Fruit fly (Drosophila melanogaster) whole organism, embryonic: ENCODE results near the gene plum.

Experiments
- B-H2 ChIP-seq: fragments of 200-800 bp; sonication (Bioruptor generic); optimal IDR thresholded peaks from 2 replicates; lab custom pipeline; 2018; ENCODE audit warnings: missing biosample characterization, mild to moderate bottlenecking, missing genetic modification characterization
- CG11093 ChIP-seq: fragments of 200-800 bp; sonication (Bioruptor generic); IDR thresholded peaks from 3 replicates; pipeline ENCODE4 v1.3.6; 2022; ENCODE audit warnings: missing biosample characterization, missing genetic modification characterization
- CG12299 ChIP-seq: fragments of 200-800 bp; sonication (Bioruptor generic); optimal IDR thresholded peaks from 2 replicates; lab custom pipeline; 2018; ENCODE audit warnings: missing biosample characterization, mild to moderate bottlenecking, missing genetic modification characterization
- CG13123 ChIP-seq: fragments of 200-800 bp; sonication (Bioruptor generic); optimal IDR thresholded peaks from 2 replicates; lab custom pipeline; 2016; ENCODE audit warnings: missing biosample characterization, missing genetic modification characterization
- CG13775 ChIP-seq: fragments of 200-800 bp; sonication (Bioruptor generic); optimal IDR thresholded peaks from 3 replicates; lab custom pipeline; 2017; ENCODE audit warnings: missing biosample characterization, mild to moderate bottlenecking, missing genetic modification characterization
- CG15696 ChIP-seq: fragments of 200-800 bp; sonication (Bioruptor generic); optimal IDR thresholded peaks from 2 replicates; lab custom pipeline; 2019; ENCODE audit warnings: missing biosample characterization, mild to moderate bottlenecking, missing genetic modification characterization, moderate library complexity
- CG17802 ChIP-seq: fragments of 200-800 bp; sonication (Bioruptor generic); optimal IDR thresholded peaks from 2 replicates; lab custom pipeline; 2018; ENCODE audit warnings: missing biosample characterization, mild to moderate bottlenecking, missing genetic modification characterization, moderate library complexity
- CG17829 ChIP-seq: fragments of 200-800 bp; optimal IDR thresholded peaks from 2 replicates; lab custom pipeline; 2019; ENCODE audit warnings: missing biosample characterization, mild to moderate bottlenecking, missing genetic modification characterization, moderate library complexity
- CG2202 ChIP-seq: fragments of 200-800 bp; sonication (Bioruptor generic); optimal IDR thresholded peaks from 2 replicates; lab custom pipeline; 2018; ENCODE audit warnings: missing biosample characterization, mild to moderate bottlenecking, missing genetic modification characterization
- CG2678 ChIP-seq: fragments of 200-800 bp; sonication (Bioruptor generic); optimal IDR thresholded peaks from 3 replicates; lab custom pipeline; 2019; ENCODE audit warnings: missing biosample characterization, mild to moderate bottlenecking, missing genetic modification characterization, moderate library complexity
- CG30020 ChIP-seq: fragments of 200-800 bp; optimal IDR thresholded peaks from 2 replicates; lab custom pipeline; 2019; ENCODE audit warnings: missing biosample characterization, mild to moderate bottlenecking, missing genetic modification characterization, moderate library complexity
- CG31388 ChIP-seq: fragments of 200-800 bp; sonication (Bioruptor generic); optimal IDR thresholded peaks from 2 replicates; lab custom pipeline; 2016; ENCODE audit warnings: missing biosample characterization, missing genetic modification characterization
- CG3281 ChIP-seq: fragments of 200-800 bp; sonication (Bioruptor generic); optimal IDR thresholded peaks from 3 replicates; lab custom pipeline; 2017; ENCODE audit warnings: missing biosample characterization, mild to moderate bottlenecking, missing genetic modification characterization
- CG34224 ChIP-seq: fragments of 200-800 bp; sonication (Bioruptor generic); IDR thresholded peaks from 3 replicates; pipeline ENCODE4 v1.3.6; 2022; ENCODE audit warnings: missing biosample characterization, missing genetic modification characterization; ENCODE audit not compliant: partially characterized antibody
- CG3995 ChIP-seq: fragments of 200-800 bp; sonication (Bioruptor generic); optimal IDR thresholded peaks from 3 replicates; lab custom pipeline; 2016; ENCODE audit warnings: missing biosample characterization, missing genetic modification characterization
- CG4404 ChIP-seq: fragments of 200-800 bp; sonication (Bioruptor generic); IDR thresholded peaks from 2 replicates; pipeline ENCODE4 v1.3.6; 2022; ENCODE audit warnings: missing biosample characterization, missing genetic modification characterization
- CG7271 ChIP-seq: fragments of 200-800 bp; sonication (Bioruptor generic); optimal IDR thresholded peaks from 2 replicates; lab custom pipeline; 2018; ENCODE audit warnings: missing biosample characterization, mild to moderate bottlenecking, missing genetic modification characterization, moderate library complexity
- CG7556 ChIP-seq: fragments of 200-800 bp; sonication (Bioruptor generic); optimal IDR thresholded peaks from 2 replicates; lab custom pipeline; 2017; ENCODE audit warnings: missing biosample characterization, mild to moderate bottlenecking, missing genetic modification characterization
- CG8281 ChIP-seq: fragments of 200-800 bp; sonication (Bioruptor generic); optimal IDR thresholded peaks from 2 replicates; lab custom pipeline; 2018; ENCODE audit warnings: missing biosample characterization, mild to moderate bottlenecking, missing genetic modification characterization, moderate library complexity
- CG9817 ChIP-seq: fragments of 200-800 bp; sonication (Bioruptor generic); optimal IDR thresholded peaks from 2 replicates; lab custom pipeline; 2018; ENCODE audit warnings: missing biosample characterization, mild to moderate bottlenecking, missing genetic modification characterization, moderate library complexity
- CG9932 ChIP-seq: fragments of 200-800 bp; sonication (Bioruptor generic); IDR thresholded peaks from 2 replicates; pipeline ENCODE4 v1.3.6; 2022; ENCODE audit warnings: missing biosample characterization, missing genetic modification characterization
- Deaf1 ChIP-seq: fragments of 200-800 bp; optimal IDR thresholded peaks from 3 replicates; lab custom pipeline; 2019; ENCODE audit warnings: missing biosample characterization, mild to moderate bottlenecking, missing genetic modification characterization, moderate library complexity
- Hand ChIP-seq: fragments of 200-800 bp; sonication (Bioruptor generic); optimal IDR thresholded peaks from 2 replicates; lab custom pipeline; 2017; ENCODE audit warnings: mild to moderate bottlenecking, missing biosample characterization, missing genetic modification reagents, missing genetic modification characterization
- Hmr ChIP-seq: fragments of 200-800 bp; sonication (Bioruptor generic); optimal IDR thresholded peaks from 3 replicates; lab custom pipeline; 2017; ENCODE audit warnings: mild to moderate bottlenecking, missing biosample characterization, missing genetic modification reagents, missing genetic modification characterization
- Hr39 ChIP-seq: fragments of >200 bp; optimal IDR thresholded peaks from 2 replicates; lab custom pipeline; 2017
- Mes4 ChIP-seq: fragments of 200-800 bp; sonication (Bioruptor generic); optimal IDR thresholded peaks from 2 replicates; lab custom pipeline; 2016; ENCODE audit warnings: missing biosample characterization, missing genetic modification characterization
- Ssrp ChIP-seq: fragments of 200-800 bp; sonication (Bioruptor generic); optimal IDR thresholded peaks from 2 replicates; lab custom pipeline; 2018; ENCODE audit warnings: missing biosample characterization, mild to moderate bottlenecking, missing genetic modification characterization, moderate library complexity
- Xrp1 ChIP-seq: fragments of 200-800 bp; sonication (Bioruptor generic); IDR thresholded peaks from 2 replicates; pipeline ENCODE4 v1.3.6; 2022; ENCODE audit warnings: missing biosample characterization, missing genetic modification characterization
- al ChIP-seq: fragments of 200-800 bp; sonication (Bioruptor generic); IDR thresholded peaks from 2 replicates; pipeline ENCODE4 v1.3.6; 2022; ENCODE audit warnings: missing biosample characterization, missing genetic modification characterization
- amos ChIP-seq: fragments of 200-800 bp; sonication (Bioruptor generic); IDR thresholded peaks from 2 replicates; pipeline ENCODE4 v1.3.6; 2022; ENCODE audit warnings: missing biosample characterization, missing genetic modification characterization; ENCODE audit not compliant: partially characterized antibody
- ato ChIP-seq: fragments of 200-800 bp; sonication (Bioruptor generic); IDR thresholded peaks from 2 replicates; pipeline ENCODE4 v1.3.6; 2022; ENCODE audit warnings: missing biosample characterization, missing genetic modification characterization; ENCODE audit not compliant: partially characterized antibody
- croc ChIP-seq: fragments of 200-800 bp; sonication (Bioruptor generic); conservative IDR thresholded peaks from 3 replicates; pipeline ENCODE4 v1.3.6; 2022; ENCODE audit warnings: missing biosample characterization, missing genetic modification characterization
- dpn ChIP-seq, 2 experiments: fragments of 200-800 bp; sonication (Bioruptor generic); optimal IDR thresholded peaks; 3 replicates each; lab custom pipeline; 2016; ENCODE audit warnings: missing biosample characterization in 2 of 2, missing genetic modification characterization in 2 of 2
- emc ChIP-seq: fragments of 200-800 bp; sonication (Bioruptor generic); optimal IDR thresholded peaks from 2 replicates; lab custom pipeline; 2016; ENCODE audit warnings: missing biosample characterization, missing genetic modification characterization
- ewg ChIP-seq: fragments of 200-800 bp; sonication (Bioruptor generic); optimal IDR thresholded peaks from 3 replicates; lab custom pipeline; 2017; ENCODE audit warnings: mild to moderate bottlenecking, missing biosample characterization, missing genetic modification reagents, missing genetic modification characterization
- ftz-f1 ChIP-seq: fragments of 200-800 bp; sonication (Bioruptor generic); optimal IDR thresholded peaks from 2 replicates; lab custom pipeline; 2016; ENCODE audit warnings: missing biosample characterization, missing genetic modification characterization
- grau ChIP-seq: fragments of 200-800 bp; optimal IDR thresholded peaks from 3 replicates; lab custom pipeline; 2019; ENCODE audit warnings: missing biosample characterization, mild to moderate bottlenecking, missing genetic modification characterization, moderate library complexity
- jigr1 ChIP-seq: fragments of 200-800 bp; sonication (Bioruptor generic); IDR thresholded peaks from 3 replicates; pipeline ENCODE4 v1.3.6; 2022; ENCODE audit warnings: missing biosample characterization, missing genetic modification characterization
- mld ChIP-seq: fragments of 200-800 bp; sonication (Bioruptor generic); IDR thresholded peaks from 3 replicates; pipeline ENCODE4 v1.3.6; 2022; ENCODE audit warnings: missing biosample characterization, missing genetic modification characterization; ENCODE audit not compliant: partially characterized antibody
- nerfin-2 ChIP-seq: fragments of 200-800 bp; sonication (Bioruptor generic); IDR thresholded peaks from 2 replicates; pipeline ENCODE4 v1.3.6; 2022; ENCODE audit warnings: missing biosample characterization, missing genetic modification characterization; ENCODE audit not compliant: partially characterized antibody
- oc ChIP-seq: fragments of 200-800 bp; sonication (Bioruptor generic); optimal IDR thresholded peaks from 2 replicates; lab custom pipeline; 2018; ENCODE audit warnings: missing biosample characterization, mild to moderate bottlenecking, missing genetic modification characterization, moderate library complexity
- odd ChIP-seq: fragments of 200-800 bp; sonication (Bioruptor generic); optimal IDR thresholded peaks from 2 replicates; lab custom pipeline; 2017; ENCODE audit warnings: missing biosample characterization, mild to moderate bottlenecking, missing genetic modification characterization
- pb ChIP-seq: fragments of 200-800 bp; sonication (Bioruptor generic); optimal IDR thresholded peaks from 3 replicates; lab custom pipeline; 2016; ENCODE audit warnings: missing biosample characterization, missing genetic modification characterization
- phol ChIP-seq: fragments of 200-800 bp; sonication (Bioruptor generic); optimal IDR thresholded peaks from 3 replicates; lab custom pipeline; 2018; ENCODE audit warnings: missing biosample characterization, mild to moderate bottlenecking, missing genetic modification characterization, moderate library complexity
- run ChIP-seq: fragments of 200-800 bp; sonication (Bioruptor generic); optimal IDR thresholded peaks from 3 replicates; lab custom pipeline; 2018; ENCODE audit warnings: missing biosample characterization, mild to moderate bottlenecking, missing genetic modification characterization
- sqz ChIP-seq: fragments of 200-800 bp; sonication (Bioruptor generic); optimal IDR thresholded peaks from 3 replicates; lab custom pipeline; 2018; ENCODE audit warnings: missing biosample characterization, mild to moderate bottlenecking, missing genetic modification characterization
- tap ChIP-seq: fragments of 200-800 bp; optimal IDR thresholded peaks from 3 replicates; lab custom pipeline; 2019; ENCODE audit warnings: missing biosample characterization, mild to moderate bottlenecking, missing genetic modification characterization, moderate library complexity
- trh ChIP-seq: fragments of 200-800 bp; sonication (Bioruptor generic); optimal IDR thresholded peaks from 2 replicates; lab custom pipeline; 2016; ENCODE audit warnings: missing biosample characterization, missing genetic modification characterization
- tup ChIP-seq: fragments of 200-800 bp; sonication (Bioruptor generic); optimal IDR thresholded peaks from 2 replicates; lab custom pipeline; 2016; ENCODE audit warnings: missing biosample characterization, mild to moderate bottlenecking, missing genetic modification characterization, moderate library complexity
- twi ChIP-seq: fragments of 200-800 bp; optimal IDR thresholded peaks from 2 replicates; lab custom pipeline; 2019; ENCODE audit warnings: missing biosample characterization, mild to moderate bottlenecking, missing genetic modification characterization, moderate library complexity

Gene plum

dm6 chr3R:26461226-26461805 is 73.7 kb downstream of the plum start, which contains the start of gene CG5455 (continued):
- no peak for TF ChIP-seq CG8281
- TF ChIP-seq CG30020 = no peak
- peak; percentile 75 for TF ChIP-seq CG3281
- 0 out of 2 replicates have a peak, but pooled peaks have one; percentile 28 for TF ChIP-seq ato (GFP tag; lab: Robert Waterston, UW)
- no peak for TF ChIP-seq CG3995 (GFP tag; lab: Kevin White, UChicago)
- no peak for TF ChIP-seq croc (GFP tag; lab: Robert Waterston, UW)
- TF ChIP-seq ewg (GFP tag; lab: Kevin White, UChicago) = no peak
- no peak for TF ChIP-seq Ssrp
- TF ChIP-seq tup (GFP tag; lab: Kevin White, UChicago) = no peak
- TF ChIP-seq B-H2 (GFP tag; lab: Kevin White, UChicago) = peak; percentile 74
- no peak for TF ChIP-seq phol
- TF ChIP-seq CG13775 (GFP tag; lab: Kevin White, UChicago) = no peak
- TF ChIP-seq CG17829 (tag; lab: Kevin White, UChicago) = no peak
- peak; percentile 42 for TF ChIP-seq odd (GFP tag; lab: Kevin White, UChicago)
- TF ChIP-seq Xrp1 (GFP tag; lab: Robert Waterston, UW) = no peak
- no peak for TF ChIP-seq CG13123
- peak; percentile 49; the same call in 1 of the 2 replicates for TF ChIP-seq amos (GFP tag; lab: Robert Waterston, UW)
- TF ChIP-seq tap (tag; lab: Kevin White, UChicago) = peak; percentile 7
- no peak for TF ChIP-seq twi
- peak; percentile 93 for TF ChIP-seq oc
- TF ChIP-seq pb (GFP tag; lab: Kevin White, UChicago) = peak; percentile 23
- 0 out of 2 replicates have a peak, but pooled peaks have one; percentile 31 for TF ChIP-seq al
- no peak for TF ChIP-seq CG4404 (GFP tag; lab: Robert Waterston, UW)
- no peak for TF ChIP-seq CG9817 (tag; lab: Kevin White, UChicago)
- no peak for TF ChIP-seq emc (GFP tag; lab: Kevin White, UChicago)
- TF ChIP-seq CG7271 (tag; lab: Kevin White, UChicago) = no peak
- TF ChIP-seq CG12299 (tag; lab: Kevin White, UChicago) = peak; percentile 74
- TF ChIP-seq ftz-f1 (GFP tag; lab: Kevin White, UChicago) = peak; percentile 81
- TF ChIP-seq Mes4 (GFP tag; lab: Kevin White, UChicago) = peak; percentile 7
- TF ChIP-seq Hmr (GFP tag; lab: Kevin White, UChicago) = peak; percentile 78
- TF ChIP-seq CG9932 (GFP tag; lab: Robert Waterston, UW) = peak; percentile 41; the same call in 1 of the 2 replicates
- TF ChIP-seq nerfin-2 (GFP tag; lab: Robert Waterston, UW) = no peak
- TF ChIP-seq dpn (GFP tag; optimal IDR thresholded peaks at IDR 0.05; lab: Kevin White, UChicago) = no peak
- TF ChIP-seq CG34224 (GFP tag; lab: Robert Waterston, UW) = peak; percentile 40
- peak; percentile 9 for TF ChIP-seq run (tag; lab: Kevin White, UChicago)
- no peak for TF ChIP-seq trh (GFP tag; lab: Kevin White, UChicago)
- TF ChIP-seq CG11093 (GFP tag; lab: Robert Waterston, UW) = no peak
- TF ChIP-seq CG15696 (tag; lab: Kevin White, UChicago) = no peak
- peak; percentile 57 for TF ChIP-seq CG2678 (tag; lab: Kevin White, UChicago)
- no peak for TF ChIP-seq CG2202
- TF ChIP-seq grau (tag; lab: Kevin White, UChicago) = peak; percentile 43
- TF ChIP-seq Hand (GFP tag; lab: Kevin White, UChicago) = peak; percentile 35
- TF ChIP-seq sqz (GFP tag; lab: Kevin White, UChicago) = no peak
- TF ChIP-seq jigr1 (GFP tag; lab: Robert Waterston, UW) = no peak
- peak; percentile 89 for TF ChIP-seq Deaf1
- no peak for TF ChIP-seq CG17802 (tag; lab: Kevin White, UChicago)
- no peak for TF ChIP-seq CG7556
- TF ChIP-seq CG31388 = no peak
- no peak for TF ChIP-seq Hr39 (lab: Kevin White, UChicago)
- no peak for TF ChIP-seq mld (GFP tag; lab: Robert Waterston, UW)
